Worm (Caenorhabditis elegans) whole organism, early embryonic: ENCODE data around the gene ZK105.13.

Source experiments
- B0310.2 ChIP-seq: sonication (generic microtip); optimal IDR thresholded peaks from 2 replicates; lab custom pipeline; 2016; ENCODE audit warnings: mild to moderate bottlenecking, missing genetic modification characterization, missing compliant biosample characterization
- F13C5.2 ChIP-seq: sonication (generic microtip); optimal IDR thresholded peaks from 2 replicates; lab custom pipeline; 2017; ENCODE audit warnings: mild to moderate bottlenecking, missing genetic modification characterization, inconsistent platforms, missing compliant biosample characterization
- aly-1 ChIP-seq: sonication (generic microtip); optimal IDR thresholded peaks from 2 replicates; lab custom pipeline; 2016; ENCODE audit warnings: missing genetic modification characterization, missing compliant biosample characterization
- ama-1 ChIP-seq: fragments of 150-350 bp; optimal IDR thresholded peaks from 2 replicates; lab custom pipeline; 2014
- ceh-13 ChIP-seq: fragments of 200-800 bp; sonication (Bioruptor generic); optimal IDR thresholded peaks from 2 replicates; lab custom pipeline; 2018; ENCODE audit warnings: mild to moderate bottlenecking, missing genetic modification characterization, missing compliant biosample characterization
- ceh-36 ChIP-seq: sonication (generic microtip); optimal IDR thresholded peaks from 2 replicates; lab custom pipeline; 2016; ENCODE audit warnings: missing genetic modification characterization, inconsistent platforms, missing compliant biosample characterization
- ets-7 ChIP-seq: sonication (generic microtip); optimal IDR thresholded peaks from 2 replicates; lab custom pipeline; 2016; ENCODE audit warnings: missing genotype, missing genetic modification characterization, missing compliant biosample characterization
- flt-1 ChIP-seq: fragments of 200-800 bp; sonication (Bioruptor generic); IDR thresholded peaks from 2 replicates; pipeline ENCODE4 v1.3.6; 2022; ENCODE audit warnings: missing genetic modification characterization, missing compliant biosample characterization
- hmbx-1 ChIP-seq: sonication (generic microtip); optimal IDR thresholded peaks from 2 replicates; lab custom pipeline; 2016; ENCODE audit warnings: mild to moderate bottlenecking, missing genetic modification characterization, missing compliant biosample characterization
- hmg-4 ChIP-seq: fragments of 200-800 bp; sonication (Bioruptor generic); optimal IDR thresholded peaks from 2 replicates; lab custom pipeline; 2018; ENCODE audit warnings: mild to moderate bottlenecking, missing genetic modification characterization, missing compliant biosample characterization
- hnd-1 ChIP-seq: sonication (generic microtip); optimal IDR thresholded peaks from 2 replicates; lab custom pipeline; 2016; ENCODE audit warnings: missing genetic modification characterization, missing compliant biosample characterization
- pes-1 ChIP-seq: fragments of 200-800 bp; sonication (Bioruptor generic); IDR thresholded peaks from 2 replicates; pipeline ENCODE4 v1.3.6; 2022; ENCODE audit warnings: missing genetic modification reagents, missing genetic modification characterization, missing compliant biosample characterization
- scrt-1 ChIP-seq: fragments of 200-800 bp; sonication (Bioruptor generic); IDR thresholded peaks from 2 replicates; pipeline ENCODE4 v1.3.6; 2022; ENCODE audit warnings: missing genetic modification characterization, missing compliant biosample characterization
- sea-1 ChIP-seq: fragments of 200-800 bp; sonication (Bioruptor generic); conservative IDR thresholded peaks from 2 replicates; pipeline ENCODE4 v1.3.6; 2022; ENCODE audit warnings: missing genetic modification characterization, missing compliant biosample characterization
- tbx-11 ChIP-seq: fragments of 200-800 bp; sonication (Bioruptor generic); IDR thresholded peaks from 2 replicates; pipeline ENCODE4 v1.3.6; 2022; ENCODE audit warnings: missing genetic modification characterization, missing compliant biosample characterization
- tbx-37 ChIP-seq: fragments of 200-800 bp; sonication (Bioruptor generic); conservative IDR thresholded peaks from 2 replicates; pipeline ENCODE4 v1.3.6; 2022; ENCODE audit warnings: missing genetic modification reagents, missing genetic modification characterization, missing compliant biosample characterization
- tra-4 ChIP-seq: sonication (generic microtip); optimal IDR thresholded peaks from 2 replicates; lab custom pipeline; 2017; ENCODE audit warnings: missing genetic modification characterization, missing compliant biosample characterization

Gene ZK105.13

ce11 chrV:7713072-7713471, at the start of gene ZK105.13:
ZK105.13 (minus strand) TSS chrV:7713172.
- TF ChIP-seq ets-7 (tag; lab: Kevin White, UChicago) (no peak), tbx-37 (GFP tag; lab: Robert Waterston, UW) (no peak), B0310.2 (tag; lab: Kevin White, UChicago) (no peak), aly-1 (tag; lab: Kevin White, UChicago) (no peak)

ce11 chrV:7761906-7762305, 48.9 kb upstream of the ZK105.13 start:
- TF ChIP-seq ama-1 (lab: Kevin White, UChicago), result no peak
- TF ChIP-seq sea-1 (GFP tag; lab: Robert Waterston, UW), result no peak
- no peak for TF ChIP-seq pes-1 (GFP tag; lab: Robert Waterston, UW)
- TF ChIP-seq hmbx-1 (tag; lab: Kevin White, UChicago), result no peak
- TF ChIP-seq tbx-11 (GFP tag; lab: Robert Waterston, UW), result no peak
- no peak for TF ChIP-seq tra-4 (tag; lab: Kevin White, UChicago)
- TF ChIP-seq ceh-13, result no peak
- no peak for TF ChIP-seq scrt-1 (GFP tag; lab: Robert Waterston, UW)
- TF ChIP-seq aly-1 (tag; lab: Kevin White, UChicago), result no peak
- no peak for TF ChIP-seq tbx-37 (GFP tag; lab: Robert Waterston, UW)
- no peak for TF ChIP-seq hnd-1
- no peak for TF ChIP-seq F13C5.2 (tag; lab: Kevin White, UChicago)
- TF ChIP-seq ets-7 (tag; lab: Kevin White, UChicago), result no peak
- TF ChIP-seq flt-1, result no peak
- no peak for TF ChIP-seq hmg-4 (GFP tag; lab: Kevin White, UChicago)
- TF ChIP-seq ceh-36 (tag; lab: Kevin White, UChicago), result no peak
- TF ChIP-seq B0310.2 (tag; lab: Kevin White, UChicago), result no peak

ce11 chrV:7760174-7760573, 47.2 kb upstream of the ZK105.13 start, which contains the start of gene hint-3:
hint-3 (plus strand) TSS chrV:7760474.
- TF ChIP-seq pes-1 (GFP tag; lab: Robert Waterston, UW), result no peak
- no peak for TF ChIP-seq scrt-1 (GFP tag; lab: Robert Waterston, UW)
- no peak for TF ChIP-seq ama-1 (lab: Kevin White, UChicago)
- TF ChIP-seq tbx-11 (GFP tag; lab: Robert Waterston, UW), result no peak
- TF ChIP-seq sea-1 (GFP tag; lab: Robert Waterston, UW), result no peak
- no peak for TF ChIP-seq B0310.2 (tag; lab: Kevin White, UChicago)
- no peak for TF ChIP-seq flt-1
- no peak for TF ChIP-seq F13C5.2 (tag; lab: Kevin White, UChicago)
- TF ChIP-seq aly-1 (tag; lab: Kevin White, UChicago), result no peak
- TF ChIP-seq hmbx-1 (tag; lab: Kevin White, UChicago), result no peak
- no peak for TF ChIP-seq ceh-13
- no peak for TF ChIP-seq hnd-1

- no peak for TF ChIP-seq ceh-36 (tag; lab: Kevin White, UChicago)
- TF ChIP-seq sea-1 (GFP tag; lab: Robert Waterston, UW), result no peak
- no peak for TF ChIP-seq hmbx-1 (tag; lab: Kevin White, UChicago)
- TF ChIP-seq tbx-37 (GFP tag; lab: Robert Waterston, UW), result no peak
- no peak for TF ChIP-seq ets-7 (tag; lab: Kevin White, UChicago)
- no peak for TF ChIP-seq hmg-4 (GFP tag; lab: Kevin White, UChicago)
- no peak for TF ChIP-seq hnd-1
- TF ChIP-seq B0310.2 (tag; lab: Kevin White, UChicago), result no peak
- no peak for TF ChIP-seq tbx-11 (GFP tag; lab: Robert Waterston, UW)
- no peak for TF ChIP-seq flt-1
- no peak for TF ChIP-seq pes-1 (GFP tag; lab: Robert Waterston, UW)
- no peak for TF ChIP-seq F13C5.2 (tag; lab: Kevin White, UChicago)
- no peak for TF ChIP-seq tra-4 (tag; lab: Kevin White, UChicago)
- no peak for TF ChIP-seq aly-1 (tag; lab: Kevin White, UChicago)
These were observed 46.3 kb upstream of the ZK105.13 start for ce11 chrV:7759270-7759669.

- TF ChIP-seq ama-1 (lab: Kevin White, UChicago), result no peak
- TF ChIP-seq tbx-11 (GFP tag; lab: Robert Waterston, UW), result no peak
- no peak for TF ChIP-seq hmg-4 (GFP tag; lab: Kevin White, UChicago)
- no peak for TF ChIP-seq hmbx-1 (tag; lab: Kevin White, UChicago)
- TF ChIP-seq B0310.2 (tag; lab: Kevin White, UChicago), result no peak
- no peak for TF ChIP-seq tbx-37 (GFP tag; lab: Robert Waterston, UW)
- TF ChIP-seq sea-1 (GFP tag; lab: Robert Waterston, UW), result no peak
- TF ChIP-seq ets-7 (tag; lab: Kevin White, UChicago), result no peak
- TF ChIP-seq scrt-1 (GFP tag; lab: Robert Waterston, UW), result no peak
- no peak for TF ChIP-seq ceh-13
- no peak for TF ChIP-seq hnd-1
- TF ChIP-seq flt-1, result no peak
- no peak for TF ChIP-seq pes-1 (GFP tag; lab: Robert Waterston, UW)
- TF ChIP-seq ceh-36 (tag; lab: Kevin White, UChicago), result no peak
- TF ChIP-seq tra-4 (tag; lab: Kevin White, UChicago), result no peak
- TF ChIP-seq aly-1 (tag; lab: Kevin White, UChicago), result no peak
- no peak for TF ChIP-seq F13C5.2 (tag; lab: Kevin White, UChicago)
These were observed 43.0 kb upstream of the ZK105.13 start for ce11 chrV:7755991-7756390.

ce11 chrV:7754557-7754956, 41.6 kb upstream of the ZK105.13 start, which contains the start of gene T05B11.4:
T05B11.4 (minus strand) TSS chrV:7754657.
- TF ChIP-seq scrt-1 (GFP tag; lab: Robert Waterston, UW), result no peak
- no peak for TF ChIP-seq ceh-13
- no peak for TF ChIP-seq aly-1 (tag; lab: Kevin White, UChicago)
- no peak for TF ChIP-seq tbx-11 (GFP tag; lab: Robert Waterston, UW)
- no peak for TF ChIP-seq sea-1 (GFP tag; lab: Robert Waterston, UW)
- TF ChIP-seq pes-1 (GFP tag; lab: Robert Waterston, UW), result no peak
- no peak for TF ChIP-seq B0310.2 (tag; lab: Kevin White, UChicago)
- no peak for TF ChIP-seq tbx-37 (GFP tag; lab: Robert Waterston, UW)
- no peak for TF ChIP-seq tra-4 (tag; lab: Kevin White, UChicago)
- TF ChIP-seq F13C5.2 (tag; lab: Kevin White, UChicago), result no peak
- no peak for TF ChIP-seq ceh-36 (tag; lab: Kevin White, UChicago)
- TF ChIP-seq hnd-1, result no peak
- no peak for TF ChIP-seq ama-1 (lab: Kevin White, UChicago)

- no peak for TF ChIP-seq hmg-4 (GFP tag; lab: Kevin White, UChicago)
- no peak for TF ChIP-seq aly-1 (tag; lab: Kevin White, UChicago)
- no peak for TF ChIP-seq hmbx-1 (tag; lab: Kevin White, UChicago)
- TF ChIP-seq tbx-11 (GFP tag; lab: Robert Waterston, UW), result no peak
- no peak for TF ChIP-seq hnd-1
- no peak for TF ChIP-seq sea-1 (GFP tag; lab: Robert Waterston, UW)
- no peak for TF ChIP-seq pes-1 (GFP tag; lab: Robert Waterston, UW)
- no peak for TF ChIP-seq F13C5.2 (tag; lab: Kevin White, UChicago)
- TF ChIP-seq ama-1 (lab: Kevin White, UChicago), result no peak
- TF ChIP-seq ceh-36 (tag; lab: Kevin White, UChicago), result no peak
- TF ChIP-seq flt-1, result no peak
- TF ChIP-seq ets-7 (tag; lab: Kevin White, UChicago), result no peak
- no peak for TF ChIP-seq tra-4 (tag; lab: Kevin White, UChicago)
- TF ChIP-seq tbx-37 (GFP tag; lab: Robert Waterston, UW), result no peak
- TF ChIP-seq ceh-13, result no peak
- no peak for TF ChIP-seq B0310.2 (tag; lab: Kevin White, UChicago)
- TF ChIP-seq scrt-1 (GFP tag; lab: Robert Waterston, UW), result no peak
These were observed 36.7 kb upstream of the ZK105.13 start for ce11 chrV:7749708-7750107.
